Fruit fly (Drosophila melanogaster) whole organism, embryonic: Measurements from ENCODE around the gene CG32106.

Source experiments
- CG11504 ChIP-seq: fragments of 200-800 bp; sonication (Bioruptor generic); optimal IDR thresholded peaks from 3 replicates; lab custom pipeline; 2019; ENCODE audit warnings: missing biosample characterization, mild to moderate bottlenecking, missing genetic modification characterization, moderate library complexity
- CG11560 ChIP-seq: fragments of 200-800 bp; sonication (Bioruptor generic); IDR thresholded peaks from 3 replicates; pipeline ENCODE4 v1.3.6; 2022; ENCODE audit warnings: missing biosample characterization, missing genetic modification characterization
- CG12299 ChIP-seq: fragments of 200-800 bp; sonication (Bioruptor generic); optimal IDR thresholded peaks from 2 replicates; lab custom pipeline; 2018; ENCODE audit warnings: missing biosample characterization, mild to moderate bottlenecking, missing genetic modification characterization
- CG12391 ChIP-seq: fragments of 200-800 bp; sonication (Bioruptor generic); optimal IDR thresholded peaks from 3 replicates; lab custom pipeline; 2018; ENCODE audit warnings: missing biosample characterization, mild to moderate bottlenecking, missing genetic modification characterization, moderate library complexity
- CG12744 ChIP-seq: fragments of 200-800 bp; sonication (Bioruptor generic); optimal IDR thresholded peaks from 2 replicates; lab custom pipeline; 2016; ENCODE audit warnings: missing biosample characterization, missing genetic modification characterization
- CG13775 ChIP-seq: fragments of 200-800 bp; sonication (Bioruptor generic); optimal IDR thresholded peaks from 3 replicates; lab custom pipeline; 2017; ENCODE audit warnings: missing biosample characterization, mild to moderate bottlenecking, missing genetic modification characterization
- CG14710 ChIP-seq: fragments of 200-800 bp; sonication (Bioruptor generic); optimal IDR thresholded peaks from 3 replicates; lab custom pipeline; 2019; ENCODE audit warnings: missing biosample characterization, mild to moderate bottlenecking, missing genetic modification characterization, moderate library complexity
- CG14860 ChIP-seq: fragments of 200-800 bp; sonication (Bioruptor generic); IDR thresholded peaks from 3 replicates; pipeline ENCODE4 v1.3.6; 2022; ENCODE audit warnings: missing biosample characterization, missing genetic modification characterization; ENCODE audit not compliant: partially characterized antibody
- CG15269 ChIP-seq: fragments of 200-800 bp; sonication (Bioruptor generic); optimal IDR thresholded peaks from 2 replicates; lab custom pipeline; 2018; ENCODE audit warnings: missing biosample characterization, mild to moderate bottlenecking, missing genetic modification characterization, moderate library complexity
- CG1529 ChIP-seq: fragments of 200-800 bp; sonication (Bioruptor generic); optimal IDR thresholded peaks from 3 replicates; lab custom pipeline; 2018; ENCODE audit warnings: missing biosample characterization, missing genetic modification characterization
- CG1603 ChIP-seq: fragments of 200-800 bp; sonication (Bioruptor generic); optimal IDR thresholded peaks from 2 replicates; lab custom pipeline; 2019; ENCODE audit warnings: missing biosample characterization, mild to moderate bottlenecking, missing genetic modification characterization, moderate library complexity
- CG16813 ChIP-seq: fragments of 200-800 bp; sonication (Bioruptor generic); IDR thresholded peaks from 3 replicates; pipeline ENCODE4 v1.3.6; 2022; ENCODE audit warnings: missing biosample characterization, missing genetic modification characterization; ENCODE audit not compliant: partially characterized antibody
- CG17385 ChIP-seq: fragments of 200-800 bp; sonication (Bioruptor generic); optimal IDR thresholded peaks from 3 replicates; lab custom pipeline; 2018; ENCODE audit warnings: missing biosample characterization, mild to moderate bottlenecking, missing genetic modification characterization
- CG18619 ChIP-seq: fragments of 200-800 bp; sonication (Bioruptor generic); optimal IDR thresholded peaks from 3 replicates; lab custom pipeline; 2017; ENCODE audit warnings: missing biosample characterization, mild to moderate bottlenecking, missing genetic modification characterization
- CG33213 ChIP-seq: fragments of 200-800 bp; sonication (Bioruptor generic); optimal IDR thresholded peaks from 3 replicates; lab custom pipeline; 2016; ENCODE audit warnings: missing biosample characterization, missing genetic modification characterization
- CG4282 ChIP-seq: fragments of 200-800 bp; sonication (Bioruptor generic); optimal IDR thresholded peaks from 2 replicates; lab custom pipeline; 2016; ENCODE audit warnings: missing biosample characterization, missing genetic modification characterization
- CG4360 ChIP-seq: fragments of 200-800 bp; sonication (Bioruptor generic); IDR thresholded peaks from 2 replicates; pipeline ENCODE4 v1.3.6; 2022; ENCODE audit warnings: missing biosample characterization, missing genetic modification characterization
- CG4424 ChIP-seq: fragments of 200-800 bp; sonication (Bioruptor generic); optimal IDR thresholded peaks from 3 replicates; lab custom pipeline; 2016; ENCODE audit warnings: missing biosample characterization, missing genetic modification characterization
- CG4730 ChIP-seq: fragments of 200-800 bp; sonication (Bioruptor generic); IDR thresholded peaks from 2 replicates; pipeline ENCODE4 v1.3.6; 2022; ENCODE audit warnings: missing biosample characterization, missing genetic modification characterization
- CG5180 ChIP-seq: fragments of 200-800 bp; sonication (Bioruptor generic); optimal IDR thresholded peaks from 3 replicates; lab custom pipeline; 2017; ENCODE audit warnings: missing biosample characterization, missing genetic modification characterization, mild to moderate bottlenecking, moderate library complexity, missing genetic modification reagents
- CG7786 ChIP-seq: fragments of 200-800 bp; sonication (Bioruptor generic); optimal IDR thresholded peaks from 2 replicates; lab custom pipeline; 2016; ENCODE audit warnings: missing biosample characterization, missing genetic modification characterization
- CG7963 ChIP-seq: fragments of 200-800 bp; sonication (Bioruptor generic); IDR thresholded peaks from 3 replicates; pipeline ENCODE4 v1.3.6; 2022; ENCODE audit warnings: missing biosample characterization, missing genetic modification characterization; ENCODE audit not compliant: partially characterized antibody
- CG8089 ChIP-seq: fragments of 200-800 bp; sonication (Bioruptor generic); optimal IDR thresholded peaks from 3 replicates; lab custom pipeline; 2016; ENCODE audit warnings: missing biosample characterization, missing genetic modification characterization
- Doc3 ChIP-seq: fragments of 200-800 bp; sonication (Bioruptor generic); IDR thresholded peaks from 3 replicates; pipeline ENCODE4 v1.3.6; 2022; ENCODE audit warnings: missing biosample characterization, missing genetic modification characterization; ENCODE audit not compliant: partially characterized antibody
- Ets65A ChIP-seq: fragments of 200-800 bp; sonication (Bioruptor generic); peaks from one replicate; lab custom pipeline; 2016; ENCODE audit warnings: missing biosample characterization, missing genetic modification characterization
- HLH54F ChIP-seq: fragments of 200-800 bp; sonication (Bioruptor generic); optimal IDR thresholded peaks from 3 replicates; lab custom pipeline; 2016; ENCODE audit warnings: missing biosample characterization, missing genetic modification characterization
- Meics ChIP-seq: fragments of 200-800 bp; sonication (Bioruptor generic); optimal IDR thresholded peaks from 2 replicates; lab custom pipeline; 2017; ENCODE audit warnings: missing biosample characterization, mild to moderate bottlenecking, missing genetic modification characterization
- Opbp ChIP-seq: fragments of 200-800 bp; sonication (Bioruptor generic); IDR thresholded peaks from 3 replicates; pipeline ENCODE4 v1.3.6; 2022; ENCODE audit warnings: missing biosample characterization, missing genetic modification characterization; ENCODE audit not compliant: partially characterized antibody
- PHDP ChIP-seq: fragments of 200-800 bp; sonication (Bioruptor generic); optimal IDR thresholded peaks from 3 replicates; lab custom pipeline; 2018; ENCODE audit warnings: missing biosample characterization, mild to moderate bottlenecking, missing genetic modification characterization, moderate library complexity
- Pdp1 ChIP-seq, 2 experiments: fragments of 200-800 bp; sonication (Bioruptor generic); optimal IDR thresholded peaks; 3 replicates each; lab custom pipeline; 2016; ENCODE audit warnings: missing biosample characterization in 2 of 2, missing genetic modification characterization in 2 of 2, mild to moderate bottlenecking in 1 of 2, moderate library complexity in 1 of 2
- Poxn ChIP-seq: fragments of 200-800 bp; sonication (Bioruptor generic); IDR thresholded peaks from 2 replicates; pipeline ENCODE4 v1.3.6; 2022; ENCODE audit warnings: missing biosample characterization, missing genetic modification characterization
- Scr ChIP-seq: fragments of 200-800 bp; sonication (Bioruptor generic); IDR thresholded peaks from 2 replicates; pipeline ENCODE4 v1.3.6; 2022; ENCODE audit warnings: missing biosample characterization, missing genetic modification characterization; ENCODE audit not compliant: partially characterized antibody
- ara ChIP-seq: fragments of 200-800 bp; sonication (Bioruptor generic); IDR thresholded peaks from 2 replicates; pipeline ENCODE4 v1.3.6; 2022; ENCODE audit warnings: missing biosample characterization, missing genetic modification characterization
- btn ChIP-seq: fragments of 200-800 bp; sonication (Bioruptor generic); optimal IDR thresholded peaks from 2 replicates; lab custom pipeline; 2016; ENCODE audit warnings: missing biosample characterization, missing genetic modification characterization
- cad ChIP-seq: fragments of >200 bp; optimal IDR thresholded peaks from 2 replicates; lab custom pipeline; 2017; ENCODE audit warnings: missing biosample characterization, missing genetic modification characterization
- cas ChIP-seq: fragments of 200-800 bp; sonication (Bioruptor generic); IDR thresholded peaks from 2 replicates; pipeline ENCODE4 v1.3.6; 2022; ENCODE audit warnings: missing biosample characterization, missing genetic modification characterization
- dpn ChIP-seq, 2 experiments: fragments of 200-800 bp; sonication (Bioruptor generic); optimal IDR thresholded peaks; 3 replicates each; lab custom pipeline; 2016; ENCODE audit warnings: missing biosample characterization in 2 of 2, missing genetic modification characterization in 2 of 2
- eve ChIP-seq, 2 experiments: fragments of >200 bp; optimal IDR thresholded peaks; 2 replicates each; lab custom pipeline; 2017; ENCODE audit warnings: missing biosample characterization in 2 of 2, missing genetic modification characterization in 2 of 2
- ham ChIP-seq: fragments of 200-800 bp; sonication (Bioruptor generic); IDR thresholded peaks from 2 replicates; pipeline ENCODE4 v1.3.6; 2022; ENCODE audit warnings: missing biosample characterization, missing genetic modification characterization
- hb ChIP-seq: fragments of 200-800 bp; sonication (Bioruptor generic); IDR thresholded peaks from 3 replicates; pipeline ENCODE4 v1.3.6; 2022; ENCODE audit warnings: missing biosample characterization, missing genetic modification characterization; ENCODE audit not compliant: partially characterized antibody
- hkb ChIP-seq, 2 experiments: fragments of 200-800 bp in 1 of 2; fragments of >200 bp in 1 of 2; sonication (Bioruptor generic) in 1 of 2; IDR thresholded peaks in 1 of 2; optimal IDR thresholded peaks in 1 of 2; 2 replicates each; pipeline versions ENCODE4 v1.3.6 to Lab custom; 2017 to 2022; ENCODE audit warnings: missing biosample characterization in 1 of 2, missing genetic modification characterization in 1 of 2
- jing ChIP-seq: fragments of 200-800 bp; sonication (Bioruptor generic); optimal IDR thresholded peaks from 2 replicates; lab custom pipeline; 2018; ENCODE audit warnings: missing biosample characterization, mild to moderate bottlenecking, missing genetic modification characterization
- kah ChIP-seq: fragments of 200-800 bp; sonication (Bioruptor generic); optimal IDR thresholded peaks from 2 replicates; lab custom pipeline; 2018; ENCODE audit warnings: missing biosample characterization, mild to moderate bottlenecking, missing genetic modification characterization
- kni ChIP-seq: fragments of 200-800 bp; sonication (Bioruptor generic); optimal IDR thresholded peaks from 3 replicates; lab custom pipeline; 2017; ENCODE audit warnings: mild to moderate bottlenecking, missing biosample characterization, missing genetic modification reagents, missing genetic modification characterization
- lola ChIP-seq, 3 experiments: fragments of >200 bp in 2 of 3; fragments of 200-800 bp in 1 of 3; sonication (Bioruptor generic) in 1 of 3; optimal IDR thresholded peaks; 2 replicates each; lab custom pipeline; 2017 to 2019; ENCODE audit warnings: missing biosample characterization in 3 of 3, missing genetic modification characterization in 3 of 3, mild to moderate bottlenecking in 1 of 3, moderate library complexity in 1 of 3
- nmo ChIP-seq: fragments of 200-800 bp; sonication (Bioruptor generic); optimal IDR thresholded peaks from 2 replicates; lab custom pipeline; 2018; ENCODE audit warnings: missing biosample characterization, mild to moderate bottlenecking, missing genetic modification characterization, moderate library complexity
- odd ChIP-seq: fragments of 200-800 bp; sonication (Bioruptor generic); optimal IDR thresholded peaks from 2 replicates; lab custom pipeline; 2017; ENCODE audit warnings: missing biosample characterization, mild to moderate bottlenecking, missing genetic modification characterization
- p53 ChIP-seq: fragments of 200-800 bp; sonication (Bioruptor generic); optimal IDR thresholded peaks from 2 replicates; lab custom pipeline; 2016; ENCODE audit warnings: missing biosample characterization, missing genetic modification characterization
- trh ChIP-seq: fragments of 200-800 bp; sonication (Bioruptor generic); optimal IDR thresholded peaks from 2 replicates; lab custom pipeline; 2016; ENCODE audit warnings: missing biosample characterization, missing genetic modification characterization
- zfh1 ChIP-seq: fragments of 200-800 bp; sonication (Bioruptor generic); IDR thresholded peaks from 3 replicates; pipeline ENCODE4 v1.3.6; 2022; ENCODE audit warnings: missing biosample characterization, missing genetic modification characterization

The CG32106 gene

DNA sequence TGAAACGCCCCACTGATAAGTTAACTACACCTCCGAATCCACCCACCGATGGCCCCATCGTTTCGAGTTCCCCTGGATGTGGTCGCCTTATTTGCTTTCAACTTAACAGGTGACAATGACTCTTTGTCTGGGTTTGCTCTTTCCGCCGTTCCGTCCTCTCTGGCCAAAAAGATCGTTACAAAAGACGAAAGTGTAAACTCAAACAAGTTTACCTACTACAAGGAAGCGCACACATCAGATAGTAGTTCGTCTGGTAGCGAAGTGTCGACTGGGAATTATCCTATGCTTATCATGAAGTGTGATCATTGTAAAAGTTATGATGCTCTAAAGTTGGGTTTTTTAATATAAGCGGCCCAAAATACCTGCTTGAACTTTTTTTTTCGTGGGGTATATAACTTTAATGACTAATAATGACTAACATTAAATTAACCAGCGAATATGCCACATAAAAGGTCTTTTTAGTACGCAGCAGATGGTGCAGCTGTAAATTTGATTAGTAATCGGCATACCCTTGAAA lies 20.3 kb upstream of the CG32106 start (continued):
- no peak for TF ChIP-seq CG8089 (GFP tag; lab: Kevin White, UChicago)
- no peak for TF ChIP-seq CG18619 (GFP tag; lab: Kevin White, UChicago)
- TF ChIP-seq CG11504 (tag; lab: Kevin White, UChicago) = peak; percentile 10
- TF ChIP-seq Pdp1 (GFP tag; optimal IDR thresholded peaks at IDR 0.05; lab: Kevin White, UChicago) = no peak
- TF ChIP-seq CG4730 (GFP tag; lab: Robert Waterston, UW) = no peak
- no peak for TF ChIP-seq zfh1 (GFP tag; lab: Robert Waterston, UW)
- no peak for TF ChIP-seq cad (GFP tag; lab: Kevin White, UChicago)
- peak; percentile 21 for TF ChIP-seq Meics
- TF ChIP-seq ara = no peak
- TF ChIP-seq CG12391 (tag; lab: Kevin White, UChicago) = no peak
- no peak for TF ChIP-seq trh (GFP tag; lab: Kevin White, UChicago)
- TF ChIP-seq CG4424 (GFP tag; lab: Kevin White, UChicago) = no peak
- TF ChIP-seq kni (GFP tag; lab: Kevin White, UChicago) = peak; percentile 28
- peak in 1 of 3 experiments; percentile 16 for TF ChIP-seq lola (GFP tag; optimal IDR thresholded peaks at IDR 0.05; lab: Kevin White, UChicago)
- no peak for TF ChIP-seq CG13775 (GFP tag; lab: Kevin White, UChicago)
- no peak for TF ChIP-seq hkb (optimal IDR thresholded peaks at IDR 0.05; lab: Kevin White, UChicago)
- TF ChIP-seq hkb (GFP tag; IDR thresholded peaks at IDR 0.05; lab: Robert Waterston, UW) = no peak
- no peak for TF ChIP-seq Poxn (GFP tag; lab: Robert Waterston, UW)
- no peak for TF ChIP-seq hb (GFP tag; lab: Robert Waterston, UW)
- TF ChIP-seq CG5180 (GFP tag; lab: Kevin White, UChicago) = peak; percentile 32
- peak; percentile 2 for TF ChIP-seq CG15269
- TF ChIP-seq dpn (GFP tag; optimal IDR thresholded peaks at IDR 0.05; lab: Kevin White, UChicago) = peak in 1 of 2 experiments; percentile 3
- TF ChIP-seq kah (GFP tag; lab: Kevin White, UChicago) = no peak
- TF ChIP-seq CG12744 (GFP tag; lab: Kevin White, UChicago) = no peak
- no peak for TF ChIP-seq jing (GFP tag; lab: Kevin White, UChicago)
- TF ChIP-seq CG33213 (GFP tag; lab: Kevin White, UChicago) = no peak
- no peak for TF ChIP-seq ham (GFP tag; lab: Robert Waterston, UW)
- TF ChIP-seq btn = no peak
- no peak for TF ChIP-seq CG14860 (GFP tag; lab: Robert Waterston, UW)
- TF ChIP-seq CG1603 (tag; lab: Kevin White, UChicago) = peak; percentile 5
- TF ChIP-seq CG14710 (tag; lab: Kevin White, UChicago) = no peak
- no peak for TF ChIP-seq CG7963 (GFP tag; lab: Robert Waterston, UW)
- TF ChIP-seq Doc3 (GFP tag; lab: Robert Waterston, UW) = no peak
- peak; percentile 88 for TF ChIP-seq Ets65A (GFP tag; lab: Kevin White, UChicago)
- TF ChIP-seq nmo (GFP tag; lab: Kevin White, UChicago) = peak; percentile 16
- TF ChIP-seq CG11560 (tag; lab: Robert Waterston, UW) = no peak
- TF ChIP-seq CG17385 (GFP tag; lab: Kevin White, UChicago) = no peak
- no peak for TF ChIP-seq cas (GFP tag; lab: Robert Waterston, UW)
- TF ChIP-seq CG16813 (GFP tag; lab: Robert Waterston, UW) = no peak
- TF ChIP-seq Opbp = no peak
- TF ChIP-seq CG12299 (tag; lab: Kevin White, UChicago) = no peak
- TF ChIP-seq eve (GFP tag; optimal IDR thresholded peaks at IDR 0.05; lab: Kevin White, UChicago) = peak in 1 of 2 experiments; percentile 67
- no peak for TF ChIP-seq CG4282 (GFP tag; lab: Kevin White, UChicago)
- no peak for TF ChIP-seq Scr (GFP tag; lab: Robert Waterston, UW)
- TF ChIP-seq CG4360 = no peak
- TF ChIP-seq odd = no peak
- TF ChIP-seq CG1529 (GFP tag; lab: Kevin White, UChicago) = no peak
- peak; percentile 16 for TF ChIP-seq HLH54F
- TF ChIP-seq p53 = no peak
- TF ChIP-seq PHDP = peak; percentile 39
- TF ChIP-seq CG7786 (GFP tag; lab: Kevin White, UChicago) = no peak
